Fruit fly (Drosophila melanogaster) whole organism, pupa: ENCODE measurements around the gene Pde9.

Experiments used
- CG10348 ChIP-seq: fragments of 200-800 bp; sonication (Bioruptor generic); IDR thresholded peaks from 2 replicates; pipeline ENCODE4 v1.3.6; 2022; ENCODE audit warnings: missing biosample characterization, missing genetic modification characterization
- CG12605 ChIP-seq: fragments of 200-800 bp; sonication (Bioruptor generic); IDR thresholded peaks from 2 replicates; pipeline ENCODE4 v1.3.6; 2022; ENCODE audit warnings: missing biosample characterization, missing genetic modification characterization
- CG13204 ChIP-seq: fragments of 200-800 bp; sonication (Bioruptor generic); optimal IDR thresholded peaks from 2 replicates; lab custom pipeline; 2018; ENCODE audit warnings: missing biosample characterization, mild to moderate bottlenecking, missing genetic modification characterization, moderate library complexity
- CG14655 ChIP-seq: fragments of 200-800 bp; sonication (Bioruptor generic); optimal IDR thresholded peaks from 3 replicates; lab custom pipeline; 2017; ENCODE audit warnings: mild to moderate bottlenecking, missing biosample characterization, missing genetic modification reagents, missing genetic modification characterization
- CG15710 ChIP-seq: fragments of 200-800 bp; sonication (Bioruptor generic); optimal IDR thresholded peaks from 2 replicates; lab custom pipeline; 2018; ENCODE audit warnings: missing biosample characterization, mild to moderate bottlenecking, missing genetic modification characterization, moderate library complexity
- CG17806 ChIP-seq: fragments of 200-800 bp; sonication (Bioruptor generic); optimal IDR thresholded peaks from 2 replicates; lab custom pipeline; 2018; ENCODE audit warnings: missing biosample characterization, mild to moderate bottlenecking, missing genetic modification characterization, moderate library complexity
- CG32121 ChIP-seq: fragments of 200-800 bp; sonication (Bioruptor generic); IDR thresholded peaks from 2 replicates; pipeline ENCODE4 v1.3.6; 2022; ENCODE audit warnings: missing biosample characterization, missing genetic modification characterization
- CG34367 ChIP-seq: fragments of 200-800 bp; sonication (Bioruptor generic); optimal IDR thresholded peaks from 2 replicates; lab custom pipeline; 2018; ENCODE audit warnings: missing biosample characterization, mild to moderate bottlenecking, missing genetic modification characterization
- CG4496 ChIP-seq: fragments of 200-800 bp; sonication (Bioruptor generic); IDR thresholded peaks from 3 replicates; pipeline ENCODE4 v1.3.6; 2022; ENCODE audit warnings: missing biosample characterization, missing genetic modification characterization
- CG8159 ChIP-seq: fragments of 200-800 bp; sonication (Bioruptor generic); optimal IDR thresholded peaks from 3 replicates; lab custom pipeline; 2018; ENCODE audit warnings: missing biosample characterization, mild to moderate bottlenecking, missing genetic modification characterization, moderate library complexity
- CG8301 ChIP-seq: fragments of 200-800 bp; sonication (Bioruptor generic); optimal IDR thresholded peaks from 2 replicates; lab custom pipeline; 2018; ENCODE audit warnings: missing biosample characterization, mild to moderate bottlenecking, missing genetic modification characterization
- CG9948 ChIP-seq: fragments of 200-800 bp; sonication (Bioruptor generic); optimal IDR thresholded peaks from 2 replicates; lab custom pipeline; 2018; ENCODE audit warnings: missing biosample characterization, mild to moderate bottlenecking, missing genetic modification characterization, moderate library complexity
- D1 ChIP-seq: fragments of 200-800 bp; sonication (Bioruptor generic); optimal IDR thresholded peaks from 2 replicates; lab custom pipeline; 2018; ENCODE audit warnings: missing biosample characterization, mild to moderate bottlenecking, missing genetic modification characterization, moderate library complexity
- EcR ChIP-seq: fragments of 200-800 bp; sonication (Bioruptor generic); optimal IDR thresholded peaks from 3 replicates; lab custom pipeline; 2019; ENCODE audit warnings: missing biosample characterization, missing genetic modification characterization, mild to moderate bottlenecking, moderate library complexity, missing genetic modification reagents
- Ets98B ChIP-seq: fragments of 200-800 bp; sonication (Bioruptor generic); IDR thresholded peaks from 2 replicates; pipeline ENCODE4 v1.3.6; 2022; ENCODE audit warnings: missing biosample characterization, missing genetic modification characterization
- Pif1A ChIP-seq: fragments of 200-800 bp; sonication (Bioruptor generic); optimal IDR thresholded peaks from 3 replicates; lab custom pipeline; 2016; ENCODE audit warnings: missing biosample characterization, missing genetic modification characterization
- Pif1B ChIP-seq: fragments of 200-800 bp; sonication (Bioruptor generic); optimal IDR thresholded peaks from 3 replicates; lab custom pipeline; 2016; ENCODE audit warnings: missing biosample characterization, missing genetic modification characterization
- Snoo ChIP-seq: fragments of 200-800 bp; sonication (Bioruptor generic); optimal IDR thresholded peaks from 3 replicates; lab custom pipeline; 2017; ENCODE audit warnings: missing biosample characterization, mild to moderate bottlenecking, missing genetic modification characterization, inconsistent platforms
- fd96Ca ChIP-seq: fragments of 200-800 bp; sonication (Bioruptor generic); IDR thresholded peaks from 3 replicates; pipeline ENCODE4 v1.3.6; 2022; ENCODE audit warnings: missing biosample characterization, missing genetic modification characterization
- gl ChIP-seq: fragments of 200-800 bp; sonication (Bioruptor generic); optimal IDR thresholded peaks from 2 replicates; lab custom pipeline; 2018; ENCODE audit warnings: missing biosample characterization, mild to moderate bottlenecking, missing genetic modification characterization
- rn ChIP-seq: fragments of 200-800 bp; sonication (Bioruptor generic); IDR thresholded peaks from 2 replicates; pipeline ENCODE4 v1.3.6; 2022; ENCODE audit warnings: missing biosample characterization, missing genetic modification characterization

Pde9 gene

dm6 chrX:12905014-12905900 is 8.1 kb upstream of the Pde9 start:
- TF ChIP-seq EcR (GFP tag; lab: Kevin White, UChicago), result no peak
- TF ChIP-seq rn (GFP tag; lab: Robert Waterston, UW), result peak; percentile 22; the same call in 1 of the 2 replicates
- TF ChIP-seq CG15710, result peak; percentile 28
- TF ChIP-seq CG10348 (GFP tag; lab: Robert Waterston, UW), result no peak
- peak; percentile 42 for TF ChIP-seq CG8159
- peak; percentile 69 for TF ChIP-seq CG12605 (GFP tag; lab: Robert Waterston, UW)
- TF ChIP-seq CG17806, result peak; percentile 22
- no peak for TF ChIP-seq gl
- peak; percentile 63; the same call in 2 of the 3 replicates for TF ChIP-seq fd96Ca (GFP tag; lab: Robert Waterston, UW)
- TF ChIP-seq CG34367 (tag; lab: Kevin White, UChicago), result peak; percentile 12
- TF ChIP-seq CG32121, result peak; percentile 59
- peak; percentile 38 for TF ChIP-seq CG9948 (tag; lab: Kevin White, UChicago)
- TF ChIP-seq Ets98B (GFP tag; lab: Robert Waterston, UW), result peak; percentile 80
- peak; percentile 9 for TF ChIP-seq Snoo
- no peak for TF ChIP-seq CG4496 (GFP tag; lab: Robert Waterston, UW)
- peak; percentile 55 for TF ChIP-seq CG8301
- peak; percentile 53 for TF ChIP-seq CG14655 (GFP tag; lab: Kevin White, UChicago)
- TF ChIP-seq D1, result no peak
- TF ChIP-seq Pif1B (GFP tag; lab: Kevin White, UChicago), result peak; percentile 33
- TF ChIP-seq CG13204 (GFP tag; lab: Kevin White, UChicago), result peak; percentile 36
- TF ChIP-seq Pif1A (GFP tag; lab: Kevin White, UChicago), result peak; percentile 52

- TF ChIP-seq CG13204 (GFP tag; lab: Kevin White, UChicago) (no peak), CG32121 (0 out of 2 replicates have a peak, but pooled peaks have one; percentile 8), CG12605 (GFP tag; lab: Robert Waterston, UW) (peak; percentile 18; the same call in 1 of the 2 replicates), fd96Ca (GFP tag; lab: Robert Waterston, UW) (0 out of 3 replicates have a peak, but pooled peaks have one; percentile 20), CG8159 (no peak), D1 (no peak)
These were observed 6.0 kb upstream of the Pde9 start, which contains the start of gene Flad1 for dm6 chrX:12903099-12903616. TSS of gene Flad1 (minus strand) at chrX:12903516.

dm6 chrX:12900718-12901442 is 3.8 kb upstream of the Pde9 start, which contains the start of gene Coq8:
TSS of gene Coq8 (minus strand) at chrX:12901114.
- TF ChIP-seq CG32121 (no peak), fd96Ca (GFP tag; lab: Robert Waterston, UW) (0 out of 3 replicates have a peak, but pooled peaks have one; percentile 11)

- TF ChIP-seq CG34367 (tag; lab: Kevin White, UChicago) (no peak), Pif1B (GFP tag; lab: Kevin White, UChicago) (no peak), CG15710 (no peak), Snoo (no peak), CG32121 (no peak), fd96Ca (GFP tag; lab: Robert Waterston, UW) (no peak), gl (no peak), CG12605 (GFP tag; lab: Robert Waterston, UW) (no peak), CG4496 (GFP tag; lab: Robert Waterston, UW) (no peak), CG13204 (GFP tag; lab: Kevin White, UChicago) (no peak), CG8159 (no peak), CG14655 (GFP tag; lab: Kevin White, UChicago) (no peak), rn (GFP tag; lab: Robert Waterston, UW) (no peak), CG8301 (no peak), D1 (no peak), CG17806 (no peak), Ets98B (GFP tag; lab: Robert Waterston, UW) (no peak)
These were observed 1.4 kb upstream of the Pde9 start, which contains the start of gene CG32650 for dm6 chrX:12898569-12898968. TSS of gene CG32650 (minus strand) at chrX:12898669.

DNA sequence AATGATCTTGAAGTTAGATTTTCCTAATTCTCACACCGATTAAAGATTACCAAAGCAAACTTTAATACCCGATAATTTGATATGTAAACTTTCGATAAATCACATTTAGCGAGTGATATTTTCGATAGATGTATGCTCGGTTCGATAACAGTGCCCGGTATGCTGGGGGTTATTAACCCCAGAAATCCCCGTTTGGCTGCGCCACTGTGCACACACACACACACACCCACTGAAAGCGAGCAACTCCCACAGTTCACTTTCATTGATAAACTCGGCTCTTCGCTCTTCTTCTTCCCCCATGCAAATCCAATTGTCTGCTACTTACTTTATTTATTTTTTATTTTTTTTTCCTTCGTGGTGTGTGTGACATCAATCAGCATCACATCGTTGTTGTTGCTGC is 734 bp downstream of the Pde9 start:
- TF ChIP-seq CG14655 (GFP tag; lab: Kevin White, UChicago), result no peak
- TF ChIP-seq CG12605 (GFP tag; lab: Robert Waterston, UW), result no peak
- TF ChIP-seq Snoo, result no peak
- no peak for TF ChIP-seq gl
- TF ChIP-seq D1, result no peak
- no peak for TF ChIP-seq CG34367 (tag; lab: Kevin White, UChicago)
- TF ChIP-seq CG4496 (GFP tag; lab: Robert Waterston, UW), result peak; percentile 62; the same call in 2 of the 3 replicates
- peak; percentile 26 for TF ChIP-seq CG8159
- TF ChIP-seq CG32121, result peak; percentile 22; the same call in 1 of the 2 replicates
- TF ChIP-seq CG8301, result peak; percentile 40
- TF ChIP-seq CG13204 (GFP tag; lab: Kevin White, UChicago), result no peak
- TF ChIP-seq CG17806, result peak; percentile 28
- TF ChIP-seq Pif1A (GFP tag; lab: Kevin White, UChicago), result no peak
- TF ChIP-seq fd96Ca (GFP tag; lab: Robert Waterston, UW), result peak; percentile 28; the same call in 1 of the 3 replicates
- peak; percentile 81 for TF ChIP-seq EcR (GFP tag; lab: Kevin White, UChicago)
- TF ChIP-seq CG15710, result peak; percentile 17
